Fruit fly (Drosophila melanogaster): ENCODE measurements around the gene Nepl14.
A peak's percentile ranks its signal among the peaks of the same experiment; 100 is the strongest.

Gene Nepl14

dm6 chr3R:22750534-22750947 lies 13.0 kb downstream of the Nepl14 start, which contains the start of the genes rumi, CG7029 and Usp12-46 (continued):
- TF ChIP-seq eg (GFP tag; IDR thresholded peaks at IDR 0.05) (peak; percentile 87), CG11762 (GFP tag; optimal IDR thresholded peaks at IDR 0.05; ENCODE audit: insufficient read depth) (peak; percentile 78), CG8632 (GFP tag; optimal IDR thresholded peaks at IDR 0.05) (no peak), CG11294 (GFP tag; IDR thresholded peaks at IDR 0.05) (peak; percentile 53; the same call in 1 of the 2 replicates), acj6 (GFP tag; optimal IDR thresholded peaks at IDR 0.05) (no peak), CG6792 (GFP tag; optimal IDR thresholded peaks at IDR 0.05) (no peak), CG4318 (GFP tag; optimal IDR thresholded peaks at IDR 0.05) (no peak), esn (GFP tag; optimal IDR thresholded peaks at IDR 0.05) (peak; percentile 88), dsx (GFP tag; optimal IDR thresholded peaks at IDR 0.05; ENCODE audit: poor library complexity, severe bottlenecking) (peak; percentile 59), fd59A (GFP tag; optimal IDR thresholded peaks at IDR 0.05) (peak; percentile 52), pdm3 (GFP tag; optimal IDR thresholded peaks at IDR 0.05) (no peak), Hr39 (GFP tag; optimal IDR thresholded peaks at IDR 0.05) (peak; percentile 93)

- TF ChIP-seq CG3919 (GFP tag; optimal IDR thresholded peaks at IDR 0.05) = no peak
- TF ChIP-seq Sox14 (GFP tag; optimal IDR thresholded peaks at IDR 0.05) = no peak
- TF ChIP-seq CG6808 (GFP tag; optimal IDR thresholded peaks at IDR 0.05) = no peak
- TF ChIP-seq Eip93F (GFP tag; optimal IDR thresholded peaks at IDR 0.05) = no peak
- no peak for TF ChIP-seq fd59A (GFP tag; optimal IDR thresholded peaks at IDR 0.05)
- no peak for TF ChIP-seq achi (GFP tag; optimal IDR thresholded peaks at IDR 0.05)
- no peak for TF ChIP-seq acj6 (GFP tag; optimal IDR thresholded peaks at IDR 0.05)
- TF ChIP-seq CG6854 (GFP tag; optimal IDR thresholded peaks at IDR 0.05) = no peak
- no peak for TF ChIP-seq CG3032 (tag; optimal IDR thresholded peaks at IDR 0.05)
- no peak for TF ChIP-seq CG1621 (tag; optimal IDR thresholded peaks at IDR 0.05)
- no peak for TF ChIP-seq CG11762 (GFP tag; optimal IDR thresholded peaks at IDR 0.05; ENCODE audit: insufficient read depth)
- no peak for TF ChIP-seq dsx (GFP tag; optimal IDR thresholded peaks at IDR 0.05; ENCODE audit: poor library complexity, severe bottlenecking)
- no peak for TF ChIP-seq CG11902 (GFP tag; optimal IDR thresholded peaks at IDR 0.05)
- TF ChIP-seq salr (GFP tag; optimal IDR thresholded peaks at IDR 0.05) = no peak
- no peak for TF ChIP-seq Gug (GFP tag; IDR thresholded peaks at IDR 0.05)
- TF ChIP-seq topi (GFP tag; optimal IDR thresholded peaks at IDR 0.05) = no peak
- TF ChIP-seq CG15336 (GFP tag; IDR thresholded peaks at IDR 0.05) = no peak
- no peak for TF ChIP-seq CG6276 (GFP tag; optimal IDR thresholded peaks at IDR 0.05)
- TF ChIP-seq CG10631 (GFP tag; optimal IDR thresholded peaks at IDR 0.05) = no peak
- TF ChIP-seq Ets96B (tag; optimal IDR thresholded peaks at IDR 0.05) = no peak
Measured at dm6 chr3R:22750039-22750438, 13.5 kb downstream of the Nepl14 start.

- TF ChIP-seq Eip93F (GFP tag; optimal IDR thresholded peaks at IDR 0.05) (no peak), cyc (GFP tag; optimal IDR thresholded peaks at IDR 0.05) (no peak), OdsH (GFP tag; optimal IDR thresholded peaks at IDR 0.05) (no peak), CG6808 (GFP tag; optimal IDR thresholded peaks at IDR 0.05) (no peak), Eip75B (GFP tag; optimal IDR thresholded peaks at IDR 0.05) (no peak), CG8119 (GFP tag; IDR thresholded peaks at IDR 0.05) (no peak), CG15336 (GFP tag; IDR thresholded peaks at IDR 0.05) (no peak), pdm3 (GFP tag; optimal IDR thresholded peaks at IDR 0.05) (no peak), CG1621 (tag; optimal IDR thresholded peaks at IDR 0.05) (no peak), Eip78C (GFP tag) (no peak), Met (GFP tag; optimal IDR thresholded peaks at IDR 0.05) (no peak), dsx (GFP tag; optimal IDR thresholded peaks at IDR 0.05; ENCODE audit: poor library complexity, severe bottlenecking) (no peak)
Measured at dm6 chr3R:22748956-22749355, 14.6 kb downstream of the Nepl14 start, which contains the start of gene CG31139. TSS of gene CG31139 (minus strand) at chr3R:22749056.

- no peak for TF ChIP-seq net (GFP tag; optimal IDR thresholded peaks at IDR 0.05)
- no peak for TF ChIP-seq topi (GFP tag; optimal IDR thresholded peaks at IDR 0.05)
- TF ChIP-seq spab (GFP tag; optimal IDR thresholded peaks at IDR 0.05) = no peak
- no peak for TF ChIP-seq achi (GFP tag; optimal IDR thresholded peaks at IDR 0.05)
- TF ChIP-seq ss (GFP tag; optimal IDR thresholded peaks at IDR 0.05) = no peak
- no peak for TF ChIP-seq dac (GFP tag; optimal IDR thresholded peaks at IDR 0.05)
- no peak for TF ChIP-seq CG7368 (GFP tag; optimal IDR thresholded peaks at IDR 0.05)
- TF ChIP-seq CG6792 (GFP tag; optimal IDR thresholded peaks at IDR 0.05) = no peak
- no peak for TF ChIP-seq CG6854 (GFP tag; optimal IDR thresholded peaks at IDR 0.05)
- no peak for TF ChIP-seq Hr39 (GFP tag; optimal IDR thresholded peaks at IDR 0.05)
- no peak for TF ChIP-seq salr (GFP tag; optimal IDR thresholded peaks at IDR 0.05)
- TF ChIP-seq OdsH (GFP tag; optimal IDR thresholded peaks at IDR 0.05) = no peak
Measured at dm6 chr3R:22747423-22748090, 16.0 kb downstream of the Nepl14 start, which contains the start of gene CG17141. TSS of gene CG17141 (minus strand) at chr3R:22747599.

All from whole organism, prepupa.